Worm (Caenorhabditis elegans): ENCODE measurements around the gene W06A11.1.
"Not testable (repeated sequence)": the region's sequence is repeated elsewhere in the genome, so short reads cannot be mapped to it uniquely, and the experiment has no call there.

The W06A11.1 gene

ce11 chrII:4047839-4048440, 19.4 kb upstream of the W06A11.1 start:
- TF ChIP-seq T20F7.1 (GFP tag; optimal IDR thresholded peaks at IDR 0.05) (peak; percentile 84), D1046.2 (GFP tag; IDR thresholded peaks at IDR 0.05) (peak; percentile 98), lim-7 (GFP tag; IDR thresholded peaks at IDR 0.05) (peak; percentile 69), mxl-2 (GFP tag; conservative IDR thresholded peaks at IDR 0.05) (peak; percentile 92), mes-2 (tag; optimal IDR thresholded peaks at IDR 0.05; ENCODE audit: poor library complexity, severe bottlenecking) (peak; percentile 86), rbr-2 (tag; optimal IDR thresholded peaks at IDR 0.05) (peak; percentile 83), hmg-1.1 (GFP tag; IDR thresholded peaks at IDR 0.05) (peak; percentile 98), nhr-41 (GFP tag; IDR thresholded peaks at IDR 0.05) (peak; percentile 98), F37D6.2 (tag; optimal IDR thresholded peaks at IDR 0.05) (peak; percentile 34), dmd-8 (GFP tag; IDR thresholded peaks at IDR 0.05) (peak; percentile 75; the same call in 1 of the 2 replicates), nhr-48 (tag; optimal IDR thresholded peaks at IDR 0.05) (peak; percentile 40), mxl-3 (GFP tag; optimal IDR thresholded peaks at IDR 0.05) (peak; percentile 53), egl-43 (GFP tag; IDR thresholded peaks at IDR 0.05) (peak; percentile 93), mdt-29 (GFP tag; IDR thresholded peaks at IDR 0.05) (peak; percentile 98), T26A8.4 (GFP tag; IDR thresholded peaks at IDR 0.05) (peak; percentile 99), php-3 (GFP tag; IDR thresholded peaks at IDR 0.05) (peak; percentile 99), lin-29 (GFP tag; IDR thresholded peaks at IDR 0.05) (peak; percentile 99), dpl-1 (GFP tag; optimal IDR thresholded peaks at IDR 0.05) (peak; percentile 35), unc-130 (GFP tag; optimal IDR thresholded peaks at IDR 0.05) (peak; percentile 35), Y75B8A.6 (GFP tag; IDR thresholded peaks at IDR 0.05) (peak; percentile 98), pha-4 (GFP tag; IDR thresholded peaks at IDR 0.05) (peak; percentile 98), Y105C5A.15 (GFP tag; IDR thresholded peaks at IDR 0.05) (peak; percentile 72), arid-1 (GFP tag; conservative IDR thresholded peaks at IDR 0.05) (peak; percentile 94), hlh-11 (tag; optimal IDR thresholded peaks at IDR 0.05) (peak; percentile 65), F49E8.2 (tag; optimal IDR thresholded peaks at IDR 0.05; ENCODE audit: borderline replicate concordance) (peak; percentile 24), spr-1 (tag; optimal IDR thresholded peaks at IDR 0.05) (peak; percentile 68), snpc-1.2 (GFP tag; IDR thresholded peaks at IDR 0.05) (peak; percentile 83), daf-19 (GFP tag; conservative IDR thresholded peaks at IDR 0.05) (peak; percentile 82), tag-97 (GFP tag; IDR thresholded peaks at IDR 0.05) (peak; percentile 97), zfp-3 (GFP tag; conservative IDR thresholded peaks at IDR 0.05) (peak; percentile 100), daf-8 (GFP tag; IDR thresholded peaks at IDR 0.05) (peak; percentile 75; the same call in 1 of the 2 replicates), Y48G9A.11 (GFP tag; IDR thresholded peaks at IDR 0.05) (peak; percentile 95), madf-5 (GFP tag; IDR thresholded peaks at IDR 0.05) (peak; percentile 90 to 98; a peak in 3 of 4 replicates), zfp-2 (tag; optimal IDR thresholded peaks at IDR 0.05) (peak; percentile 45), ceh-44 (GFP tag; IDR thresholded peaks at IDR 0.05) (peak; percentile 95), F44E2.7 (GFP tag; IDR thresholded peaks at IDR 0.05) (peak; percentile 89), hif-1 (tag; optimal IDR thresholded peaks at IDR 0.05) (peak in 1 of 2 experiments; percentile 25), lsy-2 (tag; optimal IDR thresholded peaks at IDR 0.05) (peak; percentile 48 to 74), F10B5.3 (tag; optimal IDR thresholded peaks at IDR 0.05) (peak; percentile 36), lin-38 (GFP tag; IDR thresholded peaks at IDR 0.05) (peak; percentile 98), nhr-42 (GFP tag; IDR thresholded peaks at IDR 0.05) (peak; percentile 99), vab-7 (GFP tag; IDR thresholded peaks at IDR 0.05) (peak; percentile 97), tra-1 (GFP tag; IDR thresholded peaks at IDR 0.05) (peak; percentile 100), mep-1 (tag; optimal IDR thresholded peaks at IDR 0.05) (peak; percentile 28), dmd-6 (GFP tag; IDR thresholded peaks at IDR 0.05) (peak; percentile 99), ctbp-1 (GFP tag; IDR thresholded peaks at IDR 0.05) (peak; percentile 93), ZK337.2 (GFP tag; IDR thresholded peaks at IDR 0.05) (peak; percentile 99), saeg-2 (GFP tag; IDR thresholded peaks at IDR 0.05) (peak; percentile 96)
- not testable (repeated sequence) for TF ChIP-seq pha-4 (tag; optimal IDR thresholded peaks at IDR 0.05)

Measured in whole organism, L4 larva.